Worm (Caenorhabditis elegans) whole organism, mixed stage, embryonic: ENCODE measurements around the gene rha-2.

ENCODE experiments used
- drap-1 ChIP-seq: fragments of 200-800 bp; sonication (Bioruptor generic); optimal IDR thresholded peaks from 3 replicates; lab custom pipeline; 2018; ENCODE audit warnings: mild to moderate bottlenecking, missing genetic modification characterization, missing compliant biosample characterization
- elt-1 ChIP-seq: sonication (generic microtip); optimal IDR thresholded peaks from 2 replicates; lab custom pipeline; 2017; ENCODE audit warnings: missing genetic modification characterization, mild to moderate bottlenecking, missing compliant biosample characterization, antibody characterized with exemption, moderate library complexity, borderline replicate concordance; ENCODE audit not compliant: insufficient read depth
- elt-3 ChIP-seq: fragments of 150-350 bp; optimal IDR thresholded peaks from 2 replicates; lab custom pipeline; 2014; ENCODE audit warnings: missing biosample characterization, missing genetic modification characterization
- ham-2 ChIP-seq: fragments of 200-800 bp; sonication (Bioruptor generic); optimal IDR thresholded peaks from 2 replicates; lab custom pipeline; 2018; ENCODE audit warnings: mild to moderate bottlenecking, missing genetic modification characterization, missing compliant biosample characterization
- hlh-1 ChIP-seq: fragments of 150-350 bp; optimal IDR thresholded peaks from 2 replicates; lab custom pipeline; 2014; ENCODE audit warnings: missing biosample characterization, missing genetic modification reagents, missing genetic modification characterization
- lin-13 ChIP-seq: fragments of 150-350 bp; optimal IDR thresholded peaks from 2 replicates; lab custom pipeline; 2014; ENCODE audit warnings: missing biosample characterization, missing genetic modification characterization
- nhr-12 ChIP-seq: fragments of 150-350 bp; optimal IDR thresholded peaks from 2 replicates; lab custom pipeline; 2014; ENCODE audit warnings: missing biosample characterization, missing genetic modification characterization
- sptf-1 ChIP-seq: sonication (generic microtip); optimal IDR thresholded peaks from 2 replicates; lab custom pipeline; 2017; ENCODE audit warnings: mild to moderate bottlenecking, missing genetic modification characterization, moderate library complexity, missing compliant biosample characterization
- tbx-8 ChIP-seq: fragments of 200-800 bp; sonication (Bioruptor generic); optimal IDR thresholded peaks from 2 replicates; lab custom pipeline; 2018; ENCODE audit warnings: mild to moderate bottlenecking, missing genetic modification characterization, moderate library complexity, missing compliant biosample characterization
- unc-62 ChIP-seq: fragments of 150-350 bp; optimal IDR thresholded peaks from 2 replicates; lab custom pipeline; 2014; ENCODE audit warnings: missing biosample characterization, missing genetic modification reagents, missing genetic modification characterization

DNA sequence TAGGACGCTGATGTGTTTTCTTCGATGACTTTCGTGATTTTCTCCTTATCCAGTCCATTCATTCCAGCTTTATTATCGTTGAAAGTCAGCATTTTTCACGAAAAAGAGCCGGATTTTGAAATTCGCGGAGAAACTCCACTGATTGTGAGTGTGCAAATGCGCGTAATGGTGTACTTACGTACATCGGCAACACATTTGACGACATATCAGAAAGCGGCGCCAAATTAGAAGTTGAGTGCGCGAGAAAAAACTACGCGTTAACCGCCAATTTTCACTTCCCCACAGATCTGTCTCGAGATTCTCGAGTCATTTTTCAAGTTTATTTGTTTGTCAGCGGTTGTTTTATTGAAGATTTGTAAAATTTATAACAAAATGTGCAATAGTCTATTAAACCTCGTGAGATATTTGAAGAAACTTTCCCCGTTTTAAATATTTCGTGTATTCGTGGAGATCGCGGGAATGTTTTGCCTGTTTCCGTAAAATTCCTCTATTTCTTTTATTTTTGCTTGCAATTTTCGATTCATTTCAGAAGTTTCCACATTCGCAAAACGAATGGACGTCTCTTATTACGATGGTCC lies 14.1 kb upstream of the rha-2 start, which contains the start of the genes polk-1 and gpr-1:
- no peak for TF ChIP-seq unc-62
- TF ChIP-seq nhr-12: no peak
- no peak for TF ChIP-seq sptf-1
- no peak for TF ChIP-seq ham-2 (GFP tag; lab: Kevin White, UChicago)
- TF ChIP-seq elt-1 (tag; lab: Kevin White, UChicago): no peak
- TF ChIP-seq tbx-8 (GFP tag; lab: Kevin White, UChicago): no peak
- no peak for TF ChIP-seq drap-1 (GFP tag; lab: Kevin White, UChicago)
- TF ChIP-seq elt-3 (tag; lab: Kevin White, UChicago): no peak
- no peak for TF ChIP-seq lin-13 (tag; lab: Kevin White, UChicago)
- TF ChIP-seq hlh-1: no peak
